Fruit fly (Drosophila melanogaster): ENCODE measurements around the gene Sce.

Gene Sce

dm6 chr3R:27643080-27643479 lies 38.7 kb downstream of the Sce start:
- TF ChIP-seq ttk (optimal IDR thresholded peaks at IDR 0.05) (no peak), psq (optimal IDR thresholded peaks at IDR 0.05) (no peak), h (optimal IDR thresholded peaks at IDR 0.05) (no peak), Myc (optimal IDR thresholded peaks at IDR 0.05) (no peak), insv (optimal IDR thresholded peaks at IDR 0.05) (no peak), Sin3A (optimal IDR thresholded peaks at IDR 0.05) (no peak)

- no peak for TF ChIP-seq insv (optimal IDR thresholded peaks at IDR 0.05)
- no peak for TF ChIP-seq h (optimal IDR thresholded peaks at IDR 0.05)
- TF ChIP-seq Myc (optimal IDR thresholded peaks at IDR 0.05), result no peak
- no peak for TF ChIP-seq Sin3A (optimal IDR thresholded peaks at IDR 0.05)
- TF ChIP-seq ttk (optimal IDR thresholded peaks at IDR 0.05), result no peak
- TF ChIP-seq psq (optimal IDR thresholded peaks at IDR 0.05), result no peak
These were observed 44.5 kb downstream of the Sce start for dm6 chr3R:27637264-27637860.

- TF ChIP-seq h (optimal IDR thresholded peaks at IDR 0.05) (no peak), Myc (optimal IDR thresholded peaks at IDR 0.05) (no peak), ttk (optimal IDR thresholded peaks at IDR 0.05) (no peak)
These were observed 45.1 kb downstream of the Sce start for dm6 chr3R:27636720-27637119.

dm6 chr3R:27636010-27636584 lies 45.7 kb downstream of the Sce start, which contains the start of the genes CG5611 and Mtl:
Gene CG5611, minus strand, starts transcription at chr3R:27636060.
Gene Mtl, plus strand, starts transcription at chr3R:27636412.
- TF ChIP-seq Myc (optimal IDR thresholded peaks at IDR 0.05) (no peak), psq (optimal IDR thresholded peaks at IDR 0.05) (no peak)
